Fruit fly (Drosophila melanogaster): ENCODE results near the gene Rab3GAP1.
A peak's percentile ranks its signal among the peaks of the same experiment; 100 is the strongest.

Gene Rab3GAP1

dm6 chr2L:1556697-1557564 lies 54.0 kb downstream of the Rab3GAP1 start:
- TF ChIP-seq CG3919 (GFP tag; optimal IDR thresholded peaks at IDR 0.05) (peak; percentile 11), Hr38 (GFP tag; optimal IDR thresholded peaks at IDR 0.05) (no peak), CG9139 (GFP tag; optimal IDR thresholded peaks at IDR 0.05) (no peak), CG32006 (GFP tag; optimal IDR thresholded peaks at IDR 0.05) (peak; percentile 24), Eip78C (GFP tag) (peak; percentile 76), CG6276 (GFP tag; optimal IDR thresholded peaks at IDR 0.05) (no peak), CG11294 (GFP tag; IDR thresholded peaks at IDR 0.05) (no peak), pdm3 (GFP tag; optimal IDR thresholded peaks at IDR 0.05) (no peak), CG8119 (GFP tag; IDR thresholded peaks at IDR 0.05) (no peak), svp (GFP tag) (peak; percentile 65), eg (GFP tag; IDR thresholded peaks at IDR 0.05) (0 out of 3 replicates have a peak, but pooled peaks have one; percentile 6), CG11762 (GFP tag; optimal IDR thresholded peaks at IDR 0.05; ENCODE audit: insufficient read depth) (no peak), Gug (GFP tag; IDR thresholded peaks at IDR 0.05) (no peak), ss (GFP tag; optimal IDR thresholded peaks at IDR 0.05) (peak; percentile 15 to 66), Eip75B (GFP tag; optimal IDR thresholded peaks at IDR 0.05) (no peak), CG6854 (GFP tag; optimal IDR thresholded peaks at IDR 0.05) (peak; percentile 20), CG3032 (tag; optimal IDR thresholded peaks at IDR 0.05) (peak; percentile 19), dac (GFP tag; optimal IDR thresholded peaks at IDR 0.05) (no peak), fkh (GFP tag; optimal IDR thresholded peaks at IDR 0.05) (no peak), acj6 (GFP tag; optimal IDR thresholded peaks at IDR 0.05) (peak; percentile 18), CG34406 (GFP tag; optimal IDR thresholded peaks at IDR 0.05) (peak; percentile 17), Lpt (GFP tag; optimal IDR thresholded peaks at IDR 0.05) (no peak), cyc (GFP tag; optimal IDR thresholded peaks at IDR 0.05) (peak; percentile 4), Sox14 (GFP tag; optimal IDR thresholded peaks at IDR 0.05) (no peak), Ets96B (tag; optimal IDR thresholded peaks at IDR 0.05) (peak; percentile 32), vri (GFP tag; optimal IDR thresholded peaks at IDR 0.05) (no peak), CG1621 (tag; optimal IDR thresholded peaks at IDR 0.05) (no peak), CG6163 (GFP tag; IDR thresholded peaks at IDR 0.05) (peak; percentile 19; the same call in 1 of the 3 replicates), net (GFP tag; optimal IDR thresholded peaks at IDR 0.05) (peak; percentile 1), esn (GFP tag; optimal IDR thresholded peaks at IDR 0.05) (peak; percentile 0), topi (GFP tag; optimal IDR thresholded peaks at IDR 0.05) (no peak), CG8632 (GFP tag; optimal IDR thresholded peaks at IDR 0.05) (peak; percentile 28), Sox15 (GFP tag; optimal IDR thresholded peaks at IDR 0.05) (peak; percentile 23), Hr4 (GFP tag; optimal IDR thresholded peaks at IDR 0.05) (no peak), Hr39 (GFP tag; optimal IDR thresholded peaks at IDR 0.05) (no peak), CG8319 (GFP tag; optimal IDR thresholded peaks at IDR 0.05) (no peak), CG4318 (GFP tag; optimal IDR thresholded peaks at IDR 0.05) (no peak), CG15336 (GFP tag; IDR thresholded peaks at IDR 0.05) (no peak), OdsH (GFP tag; optimal IDR thresholded peaks at IDR 0.05) (peak; percentile 15), Smox (GFP tag; optimal IDR thresholded peaks at IDR 0.05) (peak; percentile 13)

- TF ChIP-seq Lpt (GFP tag; optimal IDR thresholded peaks at IDR 0.05) (no peak), CG31627 (GFP tag; optimal IDR thresholded peaks at IDR 0.05) (no peak), vri (GFP tag; optimal IDR thresholded peaks at IDR 0.05) (no peak), Gug (GFP tag; IDR thresholded peaks at IDR 0.05) (no peak), esn (GFP tag; optimal IDR thresholded peaks at IDR 0.05) (no peak), dsx (GFP tag; optimal IDR thresholded peaks at IDR 0.05; ENCODE audit: poor library complexity, severe bottlenecking) (peak; percentile 25), CG15336 (GFP tag; IDR thresholded peaks at IDR 0.05) (peak; percentile 8; the same call in 1 of the 2 replicates), CG1621 (tag; optimal IDR thresholded peaks at IDR 0.05) (peak; percentile 1), achi (GFP tag; optimal IDR thresholded peaks at IDR 0.05) (no peak), CG9139 (GFP tag; optimal IDR thresholded peaks at IDR 0.05) (peak; percentile 4), Smox (GFP tag; optimal IDR thresholded peaks at IDR 0.05) (no peak), Met (GFP tag; optimal IDR thresholded peaks at IDR 0.05) (no peak), topi (GFP tag; optimal IDR thresholded peaks at IDR 0.05) (no peak), CG7368 (GFP tag; optimal IDR thresholded peaks at IDR 0.05) (no peak), spab (GFP tag; optimal IDR thresholded peaks at IDR 0.05) (no peak), CG6854 (GFP tag; optimal IDR thresholded peaks at IDR 0.05) (peak; percentile 52), Eip75B (GFP tag; optimal IDR thresholded peaks at IDR 0.05) (no peak), Blimp-1 (GFP tag; optimal IDR thresholded peaks at IDR 0.05) (no peak), Ets96B (tag; optimal IDR thresholded peaks at IDR 0.05) (no peak), cyc (GFP tag; optimal IDR thresholded peaks at IDR 0.05) (no peak), acj6 (GFP tag; optimal IDR thresholded peaks at IDR 0.05) (no peak), CG6276 (GFP tag; optimal IDR thresholded peaks at IDR 0.05) (peak; percentile 13), CG3919 (GFP tag; optimal IDR thresholded peaks at IDR 0.05) (peak; percentile 31), CG4318 (GFP tag; optimal IDR thresholded peaks at IDR 0.05) (no peak), Hr38 (GFP tag; optimal IDR thresholded peaks at IDR 0.05) (no peak), Eip78C (GFP tag) (peak; percentile 76), ss (GFP tag; optimal IDR thresholded peaks at IDR 0.05) (peak in 1 of 2 experiments; percentile 33), eg (GFP tag; IDR thresholded peaks at IDR 0.05) (peak; percentile 44; the same call in 1 of the 3 replicates)
Observed at dm6 chr2L:1554954-1555353, 56.0 kb downstream of the Rab3GAP1 start, which contains the start of gene haf. Gene haf, plus strand, starts transcription at chr2L:1555129.

All from whole organism, prepupa.